Fruit fly (Drosophila melanogaster) whole organism, adult: ENCODE measurements around the gene CG31741.

Experiments used
- CG11617 ChIP-seq: fragments of 200-800 bp; sonication (Bioruptor generic); optimal IDR thresholded peaks from 2 replicates; lab custom pipeline; 2017; ENCODE audit warnings: mild to moderate bottlenecking, missing biosample characterization, missing genetic modification reagents, missing genetic modification characterization
- CG12768 ChIP-seq: fragments of 200-800 bp; sonication (Bioruptor generic); optimal IDR thresholded peaks from 2 replicates; lab custom pipeline; 2017; ENCODE audit warnings: missing biosample characterization, missing genetic modification characterization, mild to moderate bottlenecking, moderate library complexity, missing genetic modification reagents
- CG14711 ChIP-seq: fragments of 200-800 bp; sonication (Bioruptor generic); optimal IDR thresholded peaks from 2 replicates; lab custom pipeline; 2018; ENCODE audit warnings: missing biosample characterization, mild to moderate bottlenecking, missing genetic modification characterization, moderate library complexity
- CG1620 ChIP-seq: fragments of 200-800 bp; sonication (Bioruptor generic); optimal IDR thresholded peaks from 2 replicates; lab custom pipeline; 2016; ENCODE audit warnings: missing biosample characterization, missing genetic modification characterization
- CG33017 ChIP-seq: fragments of 200-800 bp; sonication (Bioruptor generic); optimal IDR thresholded peaks from 2 replicates; lab custom pipeline; 2018; ENCODE audit warnings: missing biosample characterization, mild to moderate bottlenecking, missing genetic modification characterization, moderate library complexity
- CG5204 ChIP-seq: fragments of 200-800 bp; sonication (Bioruptor generic); optimal IDR thresholded peaks from 2 replicates; lab custom pipeline; 2016; ENCODE audit warnings: missing biosample characterization, missing genetic modification characterization
- CG7045 ChIP-seq: fragments of 200-800 bp; sonication (Bioruptor generic); optimal IDR thresholded peaks from 2 replicates; lab custom pipeline; 2017; ENCODE audit warnings: missing biosample characterization, mild to moderate bottlenecking, missing genetic modification characterization
- CG7101 ChIP-seq: fragments of 200-800 bp; sonication (Bioruptor generic); optimal IDR thresholded peaks from 2 replicates; lab custom pipeline; 2018; ENCODE audit warnings: missing biosample characterization, mild to moderate bottlenecking, missing genetic modification characterization, moderate library complexity
- Clk ChIP-seq: fragments of 200-800 bp; sonication (Bioruptor generic); optimal IDR thresholded peaks from 2 replicates; lab custom pipeline; 2017; ENCODE audit warnings: missing biosample characterization, missing genetic modification characterization
- Crg-1 ChIP-seq: fragments of 200-800 bp; sonication (Bioruptor generic); optimal IDR thresholded peaks from 2 replicates; lab custom pipeline; 2016; ENCODE audit warnings: missing biosample characterization, missing genetic modification characterization
- Hr96 ChIP-seq: fragments of 200-800 bp; sonication (Bioruptor generic); optimal IDR thresholded peaks from 2 replicates; lab custom pipeline; 2016; ENCODE audit warnings: missing biosample characterization, missing genetic modification characterization
- Mnt ChIP-seq: fragments of 200-800 bp; sonication (Bioruptor generic); optimal IDR thresholded peaks from 2 replicates; lab custom pipeline; 2016; ENCODE audit warnings: missing biosample characterization, mild to moderate bottlenecking, missing genetic modification characterization
- bab1 ChIP-seq: fragments of 200-800 bp; sonication (Bioruptor generic); optimal IDR thresholded peaks from 3 replicates; lab custom pipeline; 2019; ENCODE audit warnings: missing biosample characterization, mild to moderate bottlenecking, missing genetic modification characterization, moderate library complexity
- cic ChIP-seq: fragments of 200-800 bp; sonication (Bioruptor generic); optimal IDR thresholded peaks from 2 replicates; lab custom pipeline; 2017; ENCODE audit warnings: missing biosample characterization, mild to moderate bottlenecking, missing genetic modification characterization, moderate library complexity
- cnc ChIP-seq, 2 experiments: fragments of >200 bp; optimal IDR thresholded peaks; 2 replicates each; lab custom pipeline; 2017
- kay ChIP-seq: fragments of 200-800 bp; sonication (Bioruptor generic); peaks from one replicate; lab custom pipeline; 2016; ENCODE audit warnings: missing biosample characterization, missing genetic modification characterization, borderline replicate concordance
- ovo ChIP-seq: fragments of 200-800 bp; sonication (Bioruptor generic); optimal IDR thresholded peaks from 2 replicates; lab custom pipeline; 2016; ENCODE audit warnings: missing biosample characterization, missing genetic modification characterization
- pad ChIP-seq: fragments of 200-800 bp; sonication (Bioruptor generic); optimal IDR thresholded peaks from 3 replicates; lab custom pipeline; 2017; ENCODE audit warnings: missing biosample characterization, missing genetic modification characterization, mild to moderate bottlenecking, moderate library complexity, missing genetic modification reagents
- tj ChIP-seq: fragments of 200-800 bp; sonication (Bioruptor generic); optimal IDR thresholded peaks from 3 replicates; lab custom pipeline; 2017; ENCODE audit warnings: missing biosample characterization, mild to moderate bottlenecking, missing genetic modification characterization, moderate library complexity
- toe ChIP-seq: fragments of 200-800 bp; sonication (Bioruptor generic); optimal IDR thresholded peaks from 2 replicates; lab custom pipeline; 2016; ENCODE audit warnings: missing biosample characterization, missing genetic modification characterization

Gene CG31741

dm6 chr2L:18112435-18112834 lies 28.4 kb downstream of the CG31741 start:
- TF ChIP-seq toe (GFP tag; lab: Kevin White, UChicago) (no peak), tj (GFP tag; lab: Kevin White, UChicago) (peak; percentile 94)

dm6 chr2L:18113079-18113478 lies 29.0 kb downstream of the CG31741 start, which contains the start of gene CG44476:
Gene CG44476, minus strand, starts transcription at chr2L:18113179.
- no peak for TF ChIP-seq pad (GFP tag; lab: Kevin White, UChicago)
- peak; percentile 31 for TF ChIP-seq CG7101

- no peak for TF ChIP-seq Hr96
- TF ChIP-seq cic (GFP tag; lab: Kevin White, UChicago): peak; percentile 41
- TF ChIP-seq Crg-1 (GFP tag; lab: Kevin White, UChicago): no peak
- no peak for TF ChIP-seq Mnt (GFP tag; lab: Kevin White, UChicago)
- no peak for TF ChIP-seq ovo
These were observed 30.2 kb downstream of the CG31741 start, which contains the start of gene CG15152 for dm6 chr2L:18114176-18114703. Gene CG15152, plus strand, starts transcription at chr2L:18114547.

DNA sequence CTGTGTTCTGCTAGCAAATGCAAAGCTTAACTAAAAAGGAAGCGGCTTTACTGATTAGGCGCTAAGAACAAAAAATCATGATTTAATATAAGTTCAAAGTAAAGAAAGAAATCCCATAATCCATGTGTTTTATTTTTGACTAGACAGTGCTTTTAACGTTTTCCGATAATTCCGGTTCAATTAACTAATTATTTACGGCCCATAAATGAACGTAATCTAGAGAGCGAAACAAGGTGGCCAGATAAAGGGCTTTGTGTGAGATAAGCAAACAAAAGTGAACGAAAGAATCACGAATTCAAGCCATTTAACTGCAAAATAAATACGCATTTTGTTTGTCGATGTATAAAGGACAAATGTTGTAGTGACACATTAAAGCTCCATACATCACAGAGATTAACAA lies 31.0 kb downstream of the CG31741 start:
- peak; percentile 45 for TF ChIP-seq kay
- TF ChIP-seq cic (GFP tag; lab: Kevin White, UChicago): peak; percentile 23
- no peak for TF ChIP-seq Mnt (GFP tag; lab: Kevin White, UChicago)

dm6 chr2L:18119643-18120042 lies 35.6 kb downstream of the CG31741 start, which contains the start of gene CG5758:
Gene CG5758, plus strand, starts transcription at chr2L:18119995.
- TF ChIP-seq CG1620: peak; percentile 24
- peak; percentile 6 for TF ChIP-seq tj (GFP tag; lab: Kevin White, UChicago)
- TF ChIP-seq Mnt (GFP tag; lab: Kevin White, UChicago): no peak
- no peak for TF ChIP-seq toe (GFP tag; lab: Kevin White, UChicago)
- peak; percentile 61 for TF ChIP-seq bab1 (GFP tag; lab: Kevin White, UChicago)
- no peak for TF ChIP-seq cic (GFP tag; lab: Kevin White, UChicago)
- TF ChIP-seq CG5204: peak; percentile 23
- no peak for TF ChIP-seq CG7045
- TF ChIP-seq CG33017 (tag; lab: Kevin White, UChicago): peak; percentile 29
- TF ChIP-seq Clk (GFP tag; lab: Kevin White, UChicago): no peak
- peak; percentile 40 for TF ChIP-seq CG7101
- peak; percentile 95 for TF ChIP-seq CG14711 (tag; lab: Kevin White, UChicago)
- TF ChIP-seq CG11617 (GFP tag; lab: Kevin White, UChicago): peak; percentile 33

DNA sequence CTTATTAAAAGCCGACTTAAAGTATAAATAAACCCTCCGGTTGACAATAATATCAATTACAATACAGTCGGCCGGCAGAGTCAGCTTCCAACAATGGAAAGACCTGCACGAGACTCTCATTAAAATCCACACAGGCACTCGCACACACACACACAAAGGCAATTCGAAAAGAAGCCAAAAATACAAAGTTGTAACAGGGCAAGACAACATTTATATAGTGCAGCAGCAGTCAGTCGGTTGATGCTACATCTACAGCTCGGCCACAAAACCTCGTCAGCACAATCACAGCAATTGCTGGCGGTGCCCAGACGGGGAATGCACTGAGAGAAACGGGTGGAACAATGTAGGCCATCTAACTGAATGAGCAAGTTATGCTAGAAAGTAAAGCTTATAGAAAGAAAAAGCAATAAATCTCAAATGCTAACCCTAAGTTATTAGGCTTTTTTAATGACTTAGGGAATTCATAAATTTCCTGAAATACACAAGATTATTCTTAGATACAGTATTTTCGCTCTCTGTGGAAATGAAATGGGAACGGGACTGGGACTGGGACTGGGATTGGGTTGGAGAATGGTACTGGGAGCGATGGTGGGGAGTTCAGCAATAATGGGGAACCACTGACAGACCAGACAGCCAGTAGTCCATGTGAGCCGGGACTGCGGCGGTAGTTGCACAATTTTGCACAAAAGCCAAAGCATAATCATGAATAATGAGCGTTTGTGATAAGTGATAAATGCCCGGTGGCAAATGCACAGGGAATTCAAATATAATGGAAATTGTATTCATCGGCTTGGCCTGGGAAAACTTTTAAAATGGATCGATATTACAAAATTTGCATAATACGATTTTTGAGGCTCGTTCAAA lies 37.5 kb downstream of the CG31741 start:
- TF ChIP-seq cnc (optimal IDR thresholded peaks at IDR 0.05; lab: Kevin White, UChicago): no peak
- TF ChIP-seq Mnt (GFP tag; lab: Kevin White, UChicago): no peak
- peak; percentile 91 for TF ChIP-seq tj (GFP tag; lab: Kevin White, UChicago)
- peak; percentile 42 for TF ChIP-seq CG7101
- peak; percentile 46 for TF ChIP-seq CG12768 (GFP tag; lab: Kevin White, UChicago)
- no peak for TF ChIP-seq ovo
- peak; percentile 24 for TF ChIP-seq bab1 (GFP tag; lab: Kevin White, UChicago)
- TF ChIP-seq CG5204: peak; percentile 39
- TF ChIP-seq cic (GFP tag; lab: Kevin White, UChicago): no peak
- peak; percentile 37 for TF ChIP-seq CG14711 (tag; lab: Kevin White, UChicago)
- TF ChIP-seq toe (GFP tag; lab: Kevin White, UChicago): peak; percentile 36
- TF ChIP-seq pad (GFP tag; lab: Kevin White, UChicago): peak; percentile 58
- peak; percentile 67 for TF ChIP-seq Hr96
- TF ChIP-seq CG11617 (GFP tag; lab: Kevin White, UChicago): peak; percentile 54
- TF ChIP-seq CG7045: peak; percentile 55

dm6 chr2L:18122231-18122551 lies 38.1 kb downstream of the CG31741 start:
- no peak for TF ChIP-seq CG14711 (tag; lab: Kevin White, UChicago)
- no peak for TF ChIP-seq Hr96
- TF ChIP-seq CG7045: no peak
- TF ChIP-seq Crg-1 (GFP tag; lab: Kevin White, UChicago): no peak
- TF ChIP-seq CG11617 (GFP tag; lab: Kevin White, UChicago): no peak
- no peak for TF ChIP-seq cnc (optimal IDR thresholded peaks at IDR 0.05; lab: Kevin White, UChicago)
- TF ChIP-seq ovo: no peak
- TF ChIP-seq CG12768 (GFP tag; lab: Kevin White, UChicago): no peak
- TF ChIP-seq pad (GFP tag; lab: Kevin White, UChicago): no peak
- TF ChIP-seq CG7101: no peak
- TF ChIP-seq CG33017 (tag; lab: Kevin White, UChicago): no peak
- no peak for TF ChIP-seq toe (GFP tag; lab: Kevin White, UChicago)
- no peak for TF ChIP-seq kay
- no peak for TF ChIP-seq CG5204
- no peak for TF ChIP-seq CG1620
- no peak for TF ChIP-seq Mnt (GFP tag; lab: Kevin White, UChicago)
